Fruit fly (Drosophila melanogaster) whole organism, prepupa: ENCODE measurements around the gene CG11601.

ENCODE experiments used
- CG10669 ChIP-seq: fragments of 200-800 bp; sonication (Bioruptor generic); optimal IDR thresholded peaks from 3 replicates; lab custom pipeline; 2018; ENCODE audit warnings: missing biosample characterization, mild to moderate bottlenecking, missing genetic modification characterization, moderate library complexity
- CG15336 ChIP-seq: fragments of 200-800 bp; sonication (Bioruptor generic); IDR thresholded peaks from 2 replicates; pipeline ENCODE4 v1.3.6; 2022; ENCODE audit warnings: missing biosample characterization, missing genetic modification characterization
- CG16779 ChIP-seq: fragments of 200-800 bp; sonication (Bioruptor generic); optimal IDR thresholded peaks from 3 replicates; lab custom pipeline; 2017; ENCODE audit warnings: missing biosample characterization, mild to moderate bottlenecking, missing genetic modification characterization
- CG31627 ChIP-seq: fragments of 200-800 bp; sonication (Bioruptor generic); optimal IDR thresholded peaks from 3 replicates; lab custom pipeline; 2016; ENCODE audit warnings: missing biosample characterization, missing genetic modification characterization
- CG34406 ChIP-seq: fragments of 200-800 bp; sonication (Bioruptor generic); optimal IDR thresholded peaks from 3 replicates; lab custom pipeline; 2016; ENCODE audit warnings: missing biosample characterization, missing genetic modification characterization
- CG4318 ChIP-seq: fragments of 200-800 bp; sonication (Bioruptor generic); optimal IDR thresholded peaks from 3 replicates; lab custom pipeline; 2017; ENCODE audit warnings: missing biosample characterization, mild to moderate bottlenecking, missing genetic modification characterization
- Lpt ChIP-seq: fragments of 200-800 bp; sonication (Bioruptor generic); optimal IDR thresholded peaks from 3 replicates; lab custom pipeline; 2016; ENCODE audit warnings: missing biosample characterization, missing genetic modification characterization
- OdsH ChIP-seq: fragments of 200-800 bp; sonication (Bioruptor generic); optimal IDR thresholded peaks from 3 replicates; lab custom pipeline; 2016; ENCODE audit warnings: missing biosample characterization, missing genetic modification characterization
- cyc ChIP-seq: fragments of 200-800 bp; sonication (Bioruptor generic); optimal IDR thresholded peaks from 3 replicates; lab custom pipeline; 2016; ENCODE audit warnings: missing biosample characterization, missing genetic modification characterization
- dac ChIP-seq: fragments of 200-800 bp; sonication (Bioruptor generic); optimal IDR thresholded peaks from 2 replicates; lab custom pipeline; 2017; ENCODE audit warnings: missing biosample characterization, mild to moderate bottlenecking, missing genetic modification characterization
- esn ChIP-seq: fragments of 200-800 bp; sonication (Bioruptor generic); optimal IDR thresholded peaks from 2 replicates; lab custom pipeline; 2016; ENCODE audit warnings: missing biosample characterization, mild to moderate bottlenecking, missing genetic modification characterization, moderate library complexity
- lz ChIP-seq: fragments of 200-800 bp; sonication (Bioruptor generic); optimal IDR thresholded peaks from 3 replicates; lab custom pipeline; 2016; ENCODE audit warnings: missing biosample characterization, missing genetic modification characterization
- salr ChIP-seq, 2 experiments: fragments of 200-800 bp; sonication (Bioruptor generic); optimal IDR thresholded peaks; 3 replicates each; lab custom pipeline; 2016 to 2018; ENCODE audit warnings: missing biosample characterization in 2 of 2, missing genetic modification characterization in 2 of 2, mild to moderate bottlenecking in 1 of 2

- TF ChIP-seq lz (no peak), cyc (GFP tag; lab: Kevin White, UChicago) (no peak), CG16779 (tag; lab: Kevin White, UChicago) (no peak), dac (GFP tag; lab: Kevin White, UChicago) (no peak), CG34406 (GFP tag; lab: Kevin White, UChicago) (no peak), CG31627 (no peak), CG10669 (no peak), Lpt (no peak), esn (GFP tag; lab: Kevin White, UChicago) (no peak), salr (GFP tag; optimal IDR thresholded peaks at IDR 0.05; lab: Kevin White, UChicago) (no peak), CG15336 (GFP tag; lab: Robert Waterston, UW) (no peak), OdsH (GFP tag; lab: Kevin White, UChicago) (no peak), CG4318 (GFP tag; lab: Kevin White, UChicago) (no peak)
Measured at dm6 chr2L:271553-271952, 11.5 kb downstream of the CG11601 start, which contains the start of gene Dus1.
